Worm (Caenorhabditis elegans) whole organism, early embryonic: ENCODE results near the gene lpr-2.

ENCODE experiments used
- B0310.2 ChIP-seq: sonication (generic microtip); optimal IDR thresholded peaks from 2 replicates; lab custom pipeline; 2016; ENCODE audit warnings: mild to moderate bottlenecking, missing genetic modification characterization, missing compliant biosample characterization
- F13C5.2 ChIP-seq: sonication (generic microtip); optimal IDR thresholded peaks from 2 replicates; lab custom pipeline; 2017; ENCODE audit warnings: mild to moderate bottlenecking, missing genetic modification characterization, inconsistent platforms, missing compliant biosample characterization
- aly-1 ChIP-seq: sonication (generic microtip); optimal IDR thresholded peaks from 2 replicates; lab custom pipeline; 2016; ENCODE audit warnings: missing genetic modification characterization, missing compliant biosample characterization
- ama-1 ChIP-seq: fragments of 150-350 bp; optimal IDR thresholded peaks from 2 replicates; lab custom pipeline; 2014
- ceh-13 ChIP-seq: fragments of 200-800 bp; sonication (Bioruptor generic); optimal IDR thresholded peaks from 2 replicates; lab custom pipeline; 2018; ENCODE audit warnings: mild to moderate bottlenecking, missing genetic modification characterization, missing compliant biosample characterization
- ceh-36 ChIP-seq: sonication (generic microtip); optimal IDR thresholded peaks from 2 replicates; lab custom pipeline; 2016; ENCODE audit warnings: missing genetic modification characterization, inconsistent platforms, missing compliant biosample characterization
- ets-7 ChIP-seq: sonication (generic microtip); optimal IDR thresholded peaks from 2 replicates; lab custom pipeline; 2016; ENCODE audit warnings: missing genotype, missing genetic modification characterization, missing compliant biosample characterization
- flt-1 ChIP-seq: fragments of 200-800 bp; sonication (Bioruptor generic); IDR thresholded peaks from 2 replicates; pipeline ENCODE4 v1.3.6; 2022; ENCODE audit warnings: missing genetic modification characterization, missing compliant biosample characterization
- pes-1 ChIP-seq: fragments of 200-800 bp; sonication (Bioruptor generic); IDR thresholded peaks from 2 replicates; pipeline ENCODE4 v1.3.6; 2022; ENCODE audit warnings: missing genetic modification reagents, missing genetic modification characterization, missing compliant biosample characterization
- sea-1 ChIP-seq: fragments of 200-800 bp; sonication (Bioruptor generic); conservative IDR thresholded peaks from 2 replicates; pipeline ENCODE4 v1.3.6; 2022; ENCODE audit warnings: missing genetic modification characterization, missing compliant biosample characterization
- tbx-11 ChIP-seq: fragments of 200-800 bp; sonication (Bioruptor generic); IDR thresholded peaks from 2 replicates; pipeline ENCODE4 v1.3.6; 2022; ENCODE audit warnings: missing genetic modification characterization, missing compliant biosample characterization
- tbx-37 ChIP-seq: fragments of 200-800 bp; sonication (Bioruptor generic); conservative IDR thresholded peaks from 2 replicates; pipeline ENCODE4 v1.3.6; 2022; ENCODE audit warnings: missing genetic modification reagents, missing genetic modification characterization, missing compliant biosample characterization
- tra-4 ChIP-seq: sonication (generic microtip); optimal IDR thresholded peaks from 2 replicates; lab custom pipeline; 2017; ENCODE audit warnings: missing genetic modification characterization, missing compliant biosample characterization

- TF ChIP-seq ama-1 (lab: Kevin White, UChicago) (no peak), tbx-11 (GFP tag; lab: Robert Waterston, UW) (no peak), ets-7 (tag; lab: Kevin White, UChicago) (no peak), flt-1 (GFP tag; lab: Robert Waterston, UW) (no peak), F13C5.2 (tag; lab: Kevin White, UChicago) (no peak), B0310.2 (tag; lab: Kevin White, UChicago) (no peak), tra-4 (tag; lab: Kevin White, UChicago) (no peak), ceh-13 (no peak), pes-1 (no peak), aly-1 (tag; lab: Kevin White, UChicago) (no peak), tbx-37 (GFP tag; lab: Robert Waterston, UW) (no peak), sea-1 (GFP tag; lab: Robert Waterston, UW) (no peak), ceh-36 (no peak)
These were observed at the start of gene lpr-2 for ce11 chrIV:11779028-11779427.
